Worm (Caenorhabditis elegans): ENCODE data around the gene mrps-11.

DNA sequence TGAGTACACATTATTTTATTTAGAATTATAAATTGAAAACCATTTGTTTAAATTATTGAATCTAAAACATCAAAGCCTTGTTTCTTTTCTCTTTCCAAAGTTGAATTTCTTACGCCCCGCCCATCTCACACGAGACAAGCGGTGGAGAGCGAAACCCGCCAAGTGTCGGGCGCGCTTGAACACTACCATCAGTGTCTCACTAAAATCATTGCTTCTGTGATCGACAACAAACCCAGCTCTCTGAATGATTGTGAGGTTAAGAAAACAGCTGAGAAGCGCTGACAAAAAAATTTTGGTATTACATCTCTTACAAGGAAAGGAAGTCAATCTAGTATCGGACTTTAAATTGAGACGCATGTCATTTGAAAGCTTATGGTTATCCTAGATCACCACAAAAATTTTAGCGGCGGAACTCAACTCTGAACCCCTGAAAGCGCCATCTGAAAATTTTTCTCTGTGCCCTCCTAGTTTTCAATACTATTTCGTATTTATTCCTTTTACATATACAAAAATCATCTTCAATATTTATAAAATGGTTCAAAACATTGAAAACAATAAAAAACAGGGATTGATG lies 3.3 kb downstream of the mrps-11 start:
- no peak for TF ChIP-seq dao-5 (tag; optimal IDR thresholded peaks at IDR 0.05)
- no peak for TF ChIP-seq him-1 (tag; optimal IDR thresholded peaks at IDR 0.05)
- TF ChIP-seq W03F9.2 (tag; optimal IDR thresholded peaks at IDR 0.05) = peak; percentile 63
